Worm (Caenorhabditis elegans) whole organism, early embryonic: ENCODE data around the gene C11G10.1.

ENCODE experiments used
- ama-1 ChIP-seq: fragments of 150-350 bp; optimal IDR thresholded peaks from 2 replicates; lab custom pipeline; 2014
- ceh-13 ChIP-seq: fragments of 200-800 bp; sonication (Bioruptor generic); optimal IDR thresholded peaks from 2 replicates; lab custom pipeline; 2018; ENCODE audit warnings: mild to moderate bottlenecking, missing genetic modification characterization, missing compliant biosample characterization
- ets-7 ChIP-seq: sonication (generic microtip); optimal IDR thresholded peaks from 2 replicates; lab custom pipeline; 2016; ENCODE audit warnings: missing genotype, missing genetic modification characterization, missing compliant biosample characterization
- hmbx-1 ChIP-seq: sonication (generic microtip); optimal IDR thresholded peaks from 2 replicates; lab custom pipeline; 2016; ENCODE audit warnings: mild to moderate bottlenecking, missing genetic modification characterization, missing compliant biosample characterization
- scrt-1 ChIP-seq: fragments of 200-800 bp; sonication (Bioruptor generic); IDR thresholded peaks from 2 replicates; pipeline ENCODE4 v1.3.6; 2022; ENCODE audit warnings: missing genetic modification characterization, missing compliant biosample characterization

DNA sequence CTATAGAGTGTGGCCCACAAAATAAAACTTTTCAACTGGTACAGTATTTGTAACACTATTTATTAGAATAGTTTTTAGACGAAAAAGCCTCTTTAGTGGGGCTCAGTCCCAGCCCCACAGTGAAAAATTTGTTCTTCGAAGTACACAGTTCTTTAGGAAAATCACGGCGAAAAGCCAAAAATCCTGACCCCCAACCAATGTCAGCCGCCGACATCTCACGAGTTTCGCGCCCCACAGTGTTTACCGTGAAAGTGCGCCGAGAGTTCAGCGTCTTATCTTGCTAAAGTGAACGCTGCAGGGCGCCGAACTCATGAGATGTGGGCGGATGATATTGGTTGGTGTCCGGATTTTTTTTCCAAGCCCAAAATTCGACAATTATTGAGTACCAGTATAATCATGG is 12.4 kb upstream of the C11G10.1 start:
- TF ChIP-seq ceh-13 = no peak
- no peak for TF ChIP-seq ama-1
- no peak for TF ChIP-seq hmbx-1 (tag; lab: Kevin White, UChicago)
- no peak for TF ChIP-seq ets-7 (tag; lab: Kevin White, UChicago)
- TF ChIP-seq scrt-1 (GFP tag; lab: Robert Waterston, UW) = no peak
